Worm (Caenorhabditis elegans) whole organism, L4/young adult: ENCODE results near the gene npp-16.
"Not testable (repeated sequence)": the region's sequence is repeated elsewhere in the genome, so short reads cannot be mapped to it uniquely, and the experiment has no call there.

Source experiments
- W03F9.2 ChIP-seq: fragments of 150-350 bp; optimal IDR thresholded peaks from 2 replicates; lab custom pipeline; 2014; ENCODE audit warnings: missing biosample characterization, missing genetic modification characterization
- dao-5 ChIP-seq: sonication (generic microtip); optimal IDR thresholded peaks from 2 replicates; lab custom pipeline; 2016; ENCODE audit warnings: missing genotype, missing genetic modification characterization, moderate library complexity, missing compliant biosample characterization
- him-1 ChIP-seq: sonication (generic microtip); optimal IDR thresholded peaks from 2 replicates; lab custom pipeline; 2016; ENCODE audit warnings: missing genotype, missing genetic modification reagents, missing genetic modification characterization, missing compliant biosample characterization

Gene npp-16

DNA sequence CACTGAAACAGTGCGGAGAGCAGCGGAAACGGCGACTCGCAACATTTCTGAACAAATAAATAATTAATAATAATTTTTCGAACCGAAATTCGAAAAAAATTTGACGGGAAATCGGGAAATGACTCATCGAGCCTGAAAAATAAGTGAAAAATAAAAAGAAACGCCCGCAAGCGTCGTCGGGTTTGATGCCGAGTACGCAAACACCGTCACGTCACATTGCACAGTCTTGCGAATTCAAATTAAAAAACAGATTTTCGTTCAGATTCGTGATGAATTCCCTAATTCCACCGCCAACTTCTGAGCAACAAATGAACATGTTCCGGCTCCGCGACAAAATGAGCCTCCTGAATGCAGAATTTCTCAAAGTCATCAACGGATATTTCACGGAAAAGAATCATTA lies at the start of gene npp-16, which contains the start of gene ndab-1:
TSS of gene npp-16 (plus strand) at position 263 of the 400 bp plus-strand sequence.
TSS of gene ndab-1 (minus strand) at position 47 of the 400 bp plus-strand sequence.
- TF ChIP-seq W03F9.2 (tag; lab: Kevin White, UChicago) (no peak), him-1 (tag; lab: Kevin White, UChicago) (no peak), dao-5 (tag; lab: Kevin White, UChicago) (no peak)

- TF ChIP-seq him-1 (tag; lab: Kevin White, UChicago), result no peak
- no peak for TF ChIP-seq W03F9.2 (tag; lab: Kevin White, UChicago)
- no peak for TF ChIP-seq dao-5 (tag; lab: Kevin White, UChicago)
Observed at ce11 chrIII:11866127-11866526, 49.6 kb upstream of the npp-16 start.

- no peak for TF ChIP-seq dao-5 (tag; lab: Kevin White, UChicago)
- TF ChIP-seq W03F9.2 (tag; lab: Kevin White, UChicago), result peak; percentile 44
Observed at ce11 chrIII:11869231-11869912, 46.4 kb upstream of the npp-16 start, which contains the start of gene taf-12. Gene taf-12, minus strand, starts transcription at chrIII:11869281.

ce11 chrIII:11870009-11870408 lies 45.7 kb upstream of the npp-16 start:
- TF ChIP-seq W03F9.2 (tag; lab: Kevin White, UChicago) (peak; percentile 44), him-1 (tag; lab: Kevin White, UChicago) (no peak), dao-5 (tag; lab: Kevin White, UChicago) (no peak)

DNA sequence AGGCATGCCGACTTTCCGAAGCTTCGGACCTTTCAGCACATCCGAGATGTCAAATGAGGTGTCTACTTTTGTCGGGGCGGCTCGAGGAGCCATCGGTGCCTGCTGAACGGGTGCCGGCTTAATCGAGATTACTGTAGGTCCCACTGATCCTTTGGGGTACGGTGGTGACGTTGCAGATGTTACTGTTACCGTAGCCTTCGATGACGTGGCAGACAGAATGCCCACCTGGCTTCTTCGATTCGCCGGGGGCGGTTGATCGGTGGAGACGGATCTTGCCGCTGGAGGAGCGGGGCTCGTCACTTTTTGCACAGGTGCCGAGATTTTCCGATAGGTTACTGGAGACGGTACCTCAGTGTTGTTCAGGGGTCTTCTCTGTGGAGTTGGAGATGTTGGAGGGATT lies 44.1 kb upstream of the npp-16 start:
- TF ChIP-seq him-1 (tag; lab: Kevin White, UChicago), result no peak
- no peak for TF ChIP-seq W03F9.2 (tag; lab: Kevin White, UChicago)
- no peak for TF ChIP-seq dao-5 (tag; lab: Kevin White, UChicago)

ce11 chrIII:11874242-11874641 lies 41.5 kb upstream of the npp-16 start:
- TF ChIP-seq him-1 (tag; lab: Kevin White, UChicago), result no peak
- no peak for TF ChIP-seq dao-5 (tag; lab: Kevin White, UChicago)
- no peak for TF ChIP-seq W03F9.2 (tag; lab: Kevin White, UChicago)

DNA sequence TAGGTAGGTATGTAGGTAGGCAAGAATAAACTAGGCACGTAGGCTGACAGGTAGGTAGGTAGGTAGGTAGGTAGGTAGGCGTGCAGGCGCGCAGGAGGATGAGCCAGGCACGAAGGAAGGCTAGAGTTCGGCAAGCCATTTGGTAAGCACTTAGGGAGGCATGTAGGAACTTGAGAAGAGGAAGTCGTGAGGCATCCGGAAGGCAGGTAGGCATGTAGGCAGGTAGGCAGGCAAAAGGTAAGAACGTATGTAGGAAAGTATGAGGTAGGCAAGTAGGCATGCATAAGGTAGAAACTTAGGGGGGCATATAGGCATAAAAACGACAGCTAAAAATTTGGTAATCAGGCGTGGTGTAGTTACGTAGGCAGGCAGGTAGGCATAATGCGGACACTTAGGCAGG lies 39.6 kb upstream of the npp-16 start:
- TF ChIP-seq W03F9.2 (tag; lab: Kevin White, UChicago), result no peak
- TF ChIP-seq him-1 (tag; lab: Kevin White, UChicago), result no peak

- TF ChIP-seq W03F9.2 (tag; lab: Kevin White, UChicago), result no peak
- TF ChIP-seq him-1 (tag; lab: Kevin White, UChicago), result no peak
- TF ChIP-seq dao-5 (tag; lab: Kevin White, UChicago), result no peak
Observed at ce11 chrIII:11878751-11879150, 37.0 kb upstream of the npp-16 start, which contains the start of gene Y56A3A.6. Gene Y56A3A.6, minus strand, starts transcription at chrIII:11878803.

DNA sequence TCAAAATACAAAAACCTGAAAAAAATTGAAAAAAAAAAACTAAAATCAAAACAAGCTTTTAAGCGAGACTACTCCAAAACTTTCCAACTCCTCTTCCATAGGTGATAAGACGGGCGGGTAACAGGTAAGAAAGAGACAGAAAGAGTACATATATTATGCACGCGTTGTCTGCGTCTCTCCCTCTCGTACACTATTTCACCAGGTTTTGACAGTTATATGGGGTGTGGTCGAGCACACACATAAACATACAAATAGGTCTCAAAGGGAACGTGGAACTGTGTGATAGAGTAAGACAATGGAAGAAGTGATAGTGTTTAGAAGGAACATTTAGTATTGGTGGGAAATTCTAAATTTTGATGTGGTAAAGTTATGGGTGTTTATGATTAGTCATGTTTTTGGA lies 34.2 kb upstream of the npp-16 start:
- TF ChIP-seq W03F9.2 (tag; lab: Kevin White, UChicago) (peak; percentile 41), him-1 (tag; lab: Kevin White, UChicago) (no peak), dao-5 (tag; lab: Kevin White, UChicago) (no peak)

DNA sequence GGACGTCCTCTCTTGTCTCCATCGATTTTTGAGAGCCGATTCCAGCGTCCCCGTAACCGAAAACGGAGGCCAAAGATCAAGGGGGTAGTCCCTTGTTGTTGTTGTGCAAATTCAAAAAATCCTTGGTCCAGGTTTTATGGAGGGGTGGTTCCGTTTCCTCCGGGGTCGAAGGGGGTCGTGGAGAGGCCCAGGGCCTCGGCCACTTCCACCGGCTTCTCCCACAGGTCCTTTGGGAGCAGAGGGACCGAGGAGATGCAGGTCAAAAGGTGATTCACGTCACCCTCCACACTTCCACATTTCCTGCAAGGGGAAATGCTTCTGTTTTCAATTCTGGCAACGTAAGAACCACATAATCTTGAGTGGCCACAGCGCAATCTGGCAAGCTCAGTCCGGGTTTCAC lies 32.0 kb upstream of the npp-16 start, which contains the start of gene fbxb-22:
TSS of gene fbxb-22 (minus strand) at position 61 of the 400 bp plus-strand sequence.
- TF ChIP-seq W03F9.2, dao-5, him-1 (tag; lab: Kevin White, UChicago): not testable (repeated sequence)

DNA sequence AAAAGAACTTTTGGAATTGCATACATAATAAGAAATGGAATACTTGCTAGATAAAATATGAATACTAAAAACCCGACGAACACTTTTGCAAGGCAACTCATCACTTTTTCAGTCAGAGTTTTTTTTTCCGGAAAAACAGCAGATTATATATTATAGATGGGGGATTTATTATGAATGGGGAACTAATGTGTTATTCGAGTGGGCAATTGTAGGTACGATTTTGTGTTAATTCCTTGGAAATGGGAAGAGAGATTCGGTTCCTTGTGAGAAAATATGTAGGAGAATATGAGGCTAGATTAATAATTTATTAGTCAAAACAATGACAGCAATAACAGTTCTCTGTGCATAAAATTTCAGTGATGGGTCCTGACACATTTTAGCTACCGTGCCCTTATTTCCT lies 24.4 kb upstream of the npp-16 start, which contains the start of gene faah-5:
TSS of gene faah-5 (minus strand) at position 101 of the 400 bp plus-strand sequence.
- TF ChIP-seq dao-5 (tag; lab: Kevin White, UChicago) (no peak), W03F9.2 (tag; lab: Kevin White, UChicago) (no peak), him-1 (tag; lab: Kevin White, UChicago) (no peak)

- TF ChIP-seq W03F9.2 (tag; lab: Kevin White, UChicago), result no peak
- no peak for TF ChIP-seq dao-5 (tag; lab: Kevin White, UChicago)
Observed at ce11 chrIII:11892939-11893338, 22.8 kb upstream of the npp-16 start, which contains the start of gene Y56A3A.41. Gene Y56A3A.41, minus strand, starts transcription at chrIII:11893039.

ce11 chrIII:11895504-11895903 lies 20.2 kb upstream of the npp-16 start:
- no peak for TF ChIP-seq W03F9.2 (tag; lab: Kevin White, UChicago)
- no peak for TF ChIP-seq dao-5 (tag; lab: Kevin White, UChicago)
- no peak for TF ChIP-seq him-1 (tag; lab: Kevin White, UChicago)

DNA sequence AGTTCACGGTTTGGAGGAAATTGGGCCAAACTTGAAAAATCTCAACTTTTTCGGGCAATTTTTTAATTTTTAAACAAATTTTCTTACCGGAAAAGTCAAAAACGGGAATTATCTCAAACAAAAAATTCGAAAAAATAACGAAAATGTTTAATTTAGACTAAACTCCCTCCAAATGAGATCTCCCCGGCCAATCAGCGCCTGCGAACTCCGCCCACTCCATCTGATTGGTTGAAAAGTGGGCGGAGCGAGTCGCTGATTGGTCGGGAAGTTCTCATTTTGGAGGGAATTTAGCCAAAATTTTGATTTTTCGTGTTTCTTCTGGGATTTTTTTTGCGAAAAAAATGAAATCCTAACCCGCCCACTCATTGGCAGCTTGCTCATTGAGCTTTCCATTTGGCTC lies 19.1 kb upstream of the npp-16 start:
- TF ChIP-seq dao-5 (tag; lab: Kevin White, UChicago) (no peak), him-1 (tag; lab: Kevin White, UChicago) (no peak), W03F9.2 (tag; lab: Kevin White, UChicago) (no peak)
